Worm (Caenorhabditis elegans) whole organism, L1 larva: ENCODE measurements around the gene der-2.
A peak's percentile ranks its signal among the peaks of the same experiment; 100 is the strongest.

Experiments used
- C04F5.9 ChIP-seq: sonication (generic microtip); optimal IDR thresholded peaks from 2 replicates; lab custom pipeline; 2016; ENCODE audit warnings: missing genetic modification characterization, missing compliant biosample characterization
- C34B4.2 ChIP-seq: sonication (generic microtip); optimal IDR thresholded peaks from 2 replicates; lab custom pipeline; 2017; ENCODE audit warnings: mild to moderate bottlenecking, missing genetic modification characterization, missing compliant biosample characterization
- F16B12.6 ChIP-seq: fragments of 150-350 bp; optimal IDR thresholded peaks from 2 replicates; lab custom pipeline; 2014; ENCODE audit warnings: missing biosample characterization, missing genetic modification characterization
- Y116A8C.19 ChIP-seq: sonication (generic microtip); optimal IDR thresholded peaks from 2 replicates; lab custom pipeline; 2016; ENCODE audit warnings: missing compliant biosample characterization, missing genetic modification characterization, borderline replicate concordance
- alr-1 ChIP-seq: fragments of 200-800 bp; sonication (Bioruptor generic); optimal IDR thresholded peaks from 2 replicates; lab custom pipeline; 2018; ENCODE audit warnings: borderline replicate concordance, mild to moderate bottlenecking, missing genetic modification characterization, missing compliant biosample characterization
- ama-1 ChIP-seq: fragments of 150-350 bp; optimal IDR thresholded peaks from 2 replicates; lab custom pipeline; 2014
- blmp-1 ChIP-seq: fragments of 150-350 bp; optimal IDR thresholded peaks from 2 replicates; lab custom pipeline; 2014; ENCODE audit warnings: missing biosample characterization, missing genetic modification characterization
- dpl-1 ChIP-seq, 3 experiments: fragments of 150-350 bp in 2 of 3; sonication (generic microtip) in 1 of 3; optimal IDR thresholded peaks; 2 replicates each; lab custom pipeline; 2014 to 2017; ENCODE audit warnings: missing biosample characterization in 3 of 3, missing genetic modification characterization in 3 of 3, missing genetic modification reagents in 3 of 3
- efl-1 ChIP-seq, 4 experiments: fragments of 150-350 bp; optimal IDR thresholded peaks in 3 of 4; peaks in 1 of 4; 1 replicate in 1 of 4; 2 replicates in 3 of 4; lab custom pipeline; 2014; ENCODE audit warnings: missing biosample characterization in 2 of 4, missing genetic modification characterization in 2 of 4, missing genetic modification reagents in 2 of 4
- efl-3 ChIP-seq: fragments of 200-800 bp; sonication (Bioruptor generic); optimal IDR thresholded peaks from 2 replicates; lab custom pipeline; 2018; ENCODE audit warnings: mild to moderate bottlenecking, missing genetic modification characterization, missing compliant biosample characterization
- egl-13 ChIP-seq: sonication (generic microtip); optimal IDR thresholded peaks from 2 replicates; lab custom pipeline; 2016; ENCODE audit warnings: missing genotype, missing genetic modification reagents, missing genetic modification characterization, missing compliant biosample characterization
- elt-3 ChIP-seq, 6 experiments: fragments of 150-350 bp in 1 of 6; sonication (generic microtip); optimal IDR thresholded peaks; 2 replicates each; lab custom pipeline; 2017 to 2018; ENCODE audit warnings: missing biosample characterization in 6 of 6, missing genetic modification characterization in 6 of 6, inconsistent platforms in 1 of 6
- fkh-8 ChIP-seq: sonication (generic microtip); optimal IDR thresholded peaks from 2 replicates; lab custom pipeline; 2016; ENCODE audit warnings: mild to moderate bottlenecking, missing genetic modification characterization, missing compliant biosample characterization
- grh-1 ChIP-seq: fragments of 200-800 bp; sonication (Bioruptor generic); IDR thresholded peaks from 2 replicates; pipeline ENCODE4 v1.3.6; 2022; ENCODE audit warnings: missing genetic modification reagents, missing genetic modification characterization, missing compliant biosample characterization
- irx-1 ChIP-seq: sonication (generic microtip); optimal IDR thresholded peaks from 2 replicates; lab custom pipeline; 2016; ENCODE audit warnings: missing genetic modification characterization, missing compliant biosample characterization
- isw-1 ChIP-seq: fragments of 200-800 bp; sonication (Bioruptor generic); IDR thresholded peaks from 2 replicates; pipeline ENCODE4 v1.3.6; 2022; ENCODE audit warnings: missing genetic modification characterization, missing compliant biosample characterization
- jun-1 ChIP-seq: fragments of 150-350 bp; optimal IDR thresholded peaks from 2 replicates; lab custom pipeline; 2014; ENCODE audit warnings: missing biosample characterization, missing genetic modification reagents, missing genetic modification characterization
- lin-14 ChIP-seq: fragments of 200-800 bp; sonication (Bioruptor generic); optimal IDR thresholded peaks from 2 replicates; lab custom pipeline; 2018; ENCODE audit warnings: mild to moderate bottlenecking, missing genetic modification characterization, moderate library complexity, missing compliant biosample characterization
- lin-15B ChIP-seq: fragments of 150-350 bp; sonication (generic microtip); optimal IDR thresholded peaks from 3 replicates; lab custom pipeline; 2014; ENCODE audit warnings: missing biosample characterization, missing genetic modification characterization
- lin-35 ChIP-seq, 2 experiments: fragments of 150-350 bp; optimal IDR thresholded peaks; 2 replicates each; lab custom pipeline; 2014; ENCODE audit warnings: missing biosample characterization in 2 of 2, missing genetic modification characterization in 2 of 2, missing genetic modification reagents in 2 of 2
- lir-3 ChIP-seq: sonication (generic microtip); optimal IDR thresholded peaks from 2 replicates; lab custom pipeline; 2016; ENCODE audit warnings: mild to moderate bottlenecking, missing genetic modification characterization, moderate library complexity, missing compliant biosample characterization; ENCODE audit not compliant: poor library complexity
- lsy-2 ChIP-seq, 2 experiments: fragments of 150-350 bp; optimal IDR thresholded peaks; 2 replicates each; lab custom pipeline; 2014; ENCODE audit warnings: missing biosample characterization in 2 of 2, missing genetic modification characterization in 2 of 2
- mab-9 ChIP-seq: fragments of 200-800 bp; sonication (Bioruptor generic); IDR thresholded peaks from 2 replicates; pipeline ENCODE4 v1.3.6; 2022; ENCODE audit warnings: missing genetic modification reagents, missing genetic modification characterization, missing compliant biosample characterization
- mdl-1 ChIP-seq, 2 experiments: fragments of 150-350 bp; optimal IDR thresholded peaks; 2 replicates each; lab custom pipeline; 2014 to 2017; ENCODE audit warnings: missing biosample characterization in 2 of 2, missing genetic modification characterization in 2 of 2, inconsistent platforms in 1 of 2
- mep-1 ChIP-seq: fragments of 150-350 bp; optimal IDR thresholded peaks from 2 replicates; lab custom pipeline; 2014; ENCODE audit warnings: missing biosample characterization, missing genetic modification characterization
- nhr-20 ChIP-seq: sonication (generic microtip); optimal IDR thresholded peaks from 2 replicates; lab custom pipeline; 2016; ENCODE audit warnings: mild to moderate bottlenecking, missing genetic modification characterization, missing compliant biosample characterization
- nhr-71 ChIP-seq: sonication (generic microtip); optimal IDR thresholded peaks from 2 replicates; lab custom pipeline; 2016; ENCODE audit warnings: mild to moderate bottlenecking, missing genetic modification characterization, moderate library complexity, missing compliant biosample characterization
- nhr-76 ChIP-seq: sonication (generic microtip); optimal IDR thresholded peaks from 2 replicates; lab custom pipeline; 2017; ENCODE audit warnings: missing biosample characterization, missing genetic modification characterization
- nhr-85 ChIP-seq: sonication (generic microtip); peaks from one replicate; lab custom pipeline; 2016; ENCODE audit warnings: missing genetic modification characterization, inconsistent platforms, missing compliant biosample characterization
- pag-3 ChIP-seq: sonication (generic microtip); optimal IDR thresholded peaks from 2 replicates; lab custom pipeline; 2017; ENCODE audit warnings: missing genetic modification characterization, mild to moderate bottlenecking, missing compliant biosample characterization, antibody characterized with exemption, borderline replicate concordance; ENCODE audit not compliant: insufficient read depth
- snpc-4 ChIP-seq: fragments of 150-350 bp; optimal IDR thresholded peaks from 2 replicates; lab custom pipeline; 2014; ENCODE audit warnings: missing biosample characterization, missing genetic modification characterization
- snu-23 ChIP-seq: sonication (generic microtip); optimal IDR thresholded peaks from 2 replicates; lab custom pipeline; 2016; ENCODE audit warnings: missing genetic modification characterization, missing compliant biosample characterization
- swsn-7 ChIP-seq: sonication (generic microtip); optimal IDR thresholded peaks from 2 replicates; lab custom pipeline; 2016; ENCODE audit warnings: missing genetic modification characterization, missing compliant biosample characterization
- tbx-2 ChIP-seq: sonication (generic microtip); optimal IDR thresholded peaks from 2 replicates; lab custom pipeline; 2016; ENCODE audit warnings: missing genetic modification characterization, missing compliant biosample characterization
- tlp-1 ChIP-seq: fragments of 150-350 bp; optimal IDR thresholded peaks from 2 replicates; lab custom pipeline; 2014; ENCODE audit warnings: missing biosample characterization, missing genetic modification characterization
- vab-15 ChIP-seq: sonication (generic microtip); optimal IDR thresholded peaks from 2 replicates; lab custom pipeline; 2017; ENCODE audit warnings: missing genotype, mild to moderate bottlenecking, missing genetic modification characterization, missing compliant biosample characterization
- xbp-1 ChIP-seq: sonication (generic microtip); optimal IDR thresholded peaks from 2 replicates; lab custom pipeline; 2016; ENCODE audit warnings: missing genetic modification characterization, missing compliant biosample characterization
- ztf-4 ChIP-seq: fragments of 150-350 bp; optimal IDR thresholded peaks from 2 replicates; lab custom pipeline; 2014; ENCODE audit warnings: missing biosample characterization, missing genetic modification characterization

der-2 gene

ce11 chrIII:7203130-7203775 lies 19.7 kb downstream of the der-2 start (continued):
- peak; percentile 19 for TF ChIP-seq irx-1 (tag; lab: Kevin White, UChicago)
- TF ChIP-seq nhr-20 (tag; lab: Kevin White, UChicago): peak; percentile 51
- peak in 1 of 2 experiments; percentile 8 for TF ChIP-seq efl-1 (optimal IDR thresholded peaks at IDR 0.05; lab: Kevin White, UChicago)
- peak in 1 of 2 experiments; percentile 87 for TF ChIP-seq efl-1 (GFP tag; optimal IDR thresholded peaks at IDR 0.05 in 1 of 2; lab: Kevin White, UChicago)
- peak; percentile 34 for TF ChIP-seq mep-1 (tag; lab: Kevin White, UChicago)
- no peak for TF ChIP-seq vab-15 (tag; lab: Kevin White, UChicago)
- TF ChIP-seq grh-1 (GFP tag; lab: Robert Waterston, UW): peak; percentile 74

- TF ChIP-seq efl-3 (GFP tag; lab: Kevin White, UChicago): no peak
- TF ChIP-seq tbx-2: peak; percentile 19
- TF ChIP-seq mdl-1 (tag; optimal IDR thresholded peaks at IDR 0.05; lab: Kevin White, UChicago): no peak
- TF ChIP-seq egl-13 (tag; lab: Kevin White, UChicago): no peak
- peak in 3 of 6 experiments; percentile 10 to 79 (median 21) for TF ChIP-seq elt-3 (tag; optimal IDR thresholded peaks at IDR 0.05; lab: Kevin White, UChicago)
- TF ChIP-seq fkh-8 (tag; lab: Kevin White, UChicago): no peak
- peak; percentile 58 for TF ChIP-seq lin-14
- TF ChIP-seq lsy-2 (tag; optimal IDR thresholded peaks at IDR 0.05; lab: Kevin White, UChicago): peak; percentile 8 to 57
- no peak for TF ChIP-seq pag-3 (tag; lab: Kevin White, UChicago)
- TF ChIP-seq jun-1 (tag; lab: Kevin White, UChicago): no peak
- peak in 2 of 3 experiments; percentile 2 to 17 for TF ChIP-seq dpl-1 (GFP tag; optimal IDR thresholded peaks at IDR 0.05; lab: Kevin White, UChicago)
- no peak for TF ChIP-seq mab-9 (GFP tag; lab: Robert Waterston, UW)
- TF ChIP-seq alr-1 (tag; lab: Kevin White, UChicago): no peak
- no peak for TF ChIP-seq efl-1 (optimal IDR thresholded peaks at IDR 0.05; lab: Kevin White, UChicago)
- TF ChIP-seq efl-1 (GFP tag; optimal IDR thresholded peaks at IDR 0.05 in 1 of 2; lab: Kevin White, UChicago): peak in 1 of 2 experiments; percentile 42
- peak; percentile 35 for TF ChIP-seq nhr-20 (tag; lab: Kevin White, UChicago)
- TF ChIP-seq nhr-71: peak; percentile 37
- no peak for TF ChIP-seq tlp-1 (tag; lab: Kevin White, UChicago)
- peak; percentile 29 for TF ChIP-seq mep-1 (tag; lab: Kevin White, UChicago)
- TF ChIP-seq snu-23 (GFP tag; lab: Kevin White, UChicago): peak; percentile 14
- TF ChIP-seq blmp-1 (tag; lab: Kevin White, UChicago): peak; percentile 98
- TF ChIP-seq nhr-85 (tag; lab: Kevin White, UChicago): no peak
- TF ChIP-seq lir-3 (tag; lab: Kevin White, UChicago): no peak
- TF ChIP-seq, all 84 proteins: peak for 11
Measured at ce11 chrIII:7201378-7202256, 21.3 kb downstream of the der-2 start, which contains the start of gene dpy-31. TSS of gene dpy-31 (plus strand) at chrIII:7202206.

- TF ChIP-seq lin-35 (GFP tag; optimal IDR thresholded peaks at IDR 0.05; lab: Kevin White, UChicago) (peak in 1 of 2 experiments; percentile 6), lin-14 (peak; percentile 22), elt-3 (tag; optimal IDR thresholded peaks at IDR 0.05; lab: Kevin White, UChicago) (peak in 3 of 6 experiments; percentile 13 to 92 (median 48)), lsy-2 (tag; optimal IDR thresholded peaks at IDR 0.05; lab: Kevin White, UChicago) (peak; percentile 3 to 24), efl-3 (GFP tag; lab: Kevin White, UChicago) (no peak), blmp-1 (tag; lab: Kevin White, UChicago) (peak; percentile 53), pag-3 (tag; lab: Kevin White, UChicago) (no peak), nhr-85 (tag; lab: Kevin White, UChicago) (peak; percentile 91), Y116A8C.19 (no peak), isw-1 (GFP tag; lab: Robert Waterston, UW) (no peak), lin-15B (tag; lab: Kevin White, UChicago) (no peak), ztf-4 (tag; lab: Kevin White, UChicago) (no peak), nhr-71 (peak; percentile 40), C34B4.2 (no peak), xbp-1 (no peak), efl-1 (optimal IDR thresholded peaks at IDR 0.05; lab: Kevin White, UChicago) (no peak), efl-1 (GFP tag; optimal IDR thresholded peaks at IDR 0.05 in 1 of 2; lab: Kevin White, UChicago) (peak in 1 of 2 experiments; percentile 21), jun-1 (tag; lab: Kevin White, UChicago) (no peak), F16B12.6 (tag; lab: Kevin White, UChicago) (no peak), C04F5.9 (tag; lab: Kevin White, UChicago) (no peak), fkh-8 (tag; lab: Kevin White, UChicago) (no peak), nhr-76 (tag; lab: Kevin White, UChicago) (no peak), ama-1 (lab: Kevin White, UChicago) (no peak), snu-23 (GFP tag; lab: Kevin White, UChicago) (peak; percentile 23), swsn-7 (tag; lab: Kevin White, UChicago) (no peak), egl-13 (tag; lab: Kevin White, UChicago) (no peak), snpc-4 (tag; lab: Kevin White, UChicago) (no peak), dpl-1 (GFP tag; optimal IDR thresholded peaks at IDR 0.05; lab: Kevin White, UChicago) (no peak)
Measured at ce11 chrIII:7199467-7199866, 23.5 kb downstream of the der-2 start.
